Worm (Caenorhabditis elegans) whole organism, L1 larva: Measurements from ENCODE around the gene F15E6.6.

Experiments
- F16B12.6 ChIP-seq: fragments of 150-350 bp; optimal IDR thresholded peaks from 2 replicates; lab custom pipeline; 2014; ENCODE audit warnings: missing biosample characterization, missing genetic modification characterization
- Y116A8C.19 ChIP-seq: sonication (generic microtip); optimal IDR thresholded peaks from 2 replicates; lab custom pipeline; 2016; ENCODE audit warnings: missing compliant biosample characterization, missing genetic modification characterization, borderline replicate concordance
- blmp-1 ChIP-seq: fragments of 150-350 bp; optimal IDR thresholded peaks from 2 replicates; lab custom pipeline; 2014; ENCODE audit warnings: missing biosample characterization, missing genetic modification characterization
- ceh-82 ChIP-seq, 3 experiments: fragments of 150-350 bp in 1 of 3; sonication (generic microtip) in 2 of 3; optimal IDR thresholded peaks; 2 replicates each; lab custom pipeline; 2014 to 2017; ENCODE audit warnings: missing biosample characterization in 3 of 3, missing genetic modification characterization in 3 of 3
- ceh-88 ChIP-seq: fragments of 200-800 bp; sonication (Bioruptor generic); IDR thresholded peaks from 2 replicates; pipeline ENCODE4 v1.3.6; 2022; ENCODE audit warnings: missing genetic modification characterization, missing compliant biosample characterization
- dpl-1 ChIP-seq, 3 experiments: fragments of 150-350 bp in 2 of 3; sonication (generic microtip) in 1 of 3; optimal IDR thresholded peaks; 2 replicates each; lab custom pipeline; 2014 to 2017; ENCODE audit warnings: missing biosample characterization in 3 of 3, missing genetic modification characterization in 3 of 3, missing genetic modification reagents in 3 of 3
- dsc-1 ChIP-seq: sonication (generic microtip); optimal IDR thresholded peaks from 2 replicates; lab custom pipeline; 2016; ENCODE audit warnings: mild to moderate bottlenecking, missing genetic modification characterization, missing compliant biosample characterization
- efl-1 ChIP-seq, 4 experiments: fragments of 150-350 bp; optimal IDR thresholded peaks in 3 of 4; peaks in 1 of 4; 1 replicate in 1 of 4; 2 replicates in 3 of 4; lab custom pipeline; 2014; ENCODE audit warnings: missing biosample characterization in 2 of 4, missing genetic modification characterization in 2 of 4, missing genetic modification reagents in 2 of 4
- elt-2 ChIP-seq: sonication (generic microtip); optimal IDR thresholded peaks from 2 replicates; lab custom pipeline; 2016; ENCODE audit warnings: missing genetic modification characterization, mild to moderate bottlenecking, inconsistent platforms, missing compliant biosample characterization, missing genetic modification reagents
- ets-5 ChIP-seq: fragments of 200-800 bp; sonication (Bioruptor generic); IDR thresholded peaks from 2 replicates; pipeline ENCODE4 v1.3.6; 2022; ENCODE audit warnings: missing genetic modification characterization, missing compliant biosample characterization
- fkh-8 ChIP-seq: sonication (generic microtip); optimal IDR thresholded peaks from 2 replicates; lab custom pipeline; 2016; ENCODE audit warnings: mild to moderate bottlenecking, missing genetic modification characterization, missing compliant biosample characterization
- hlh-4 ChIP-seq: sonication (generic microtip); optimal IDR thresholded peaks from 2 replicates; lab custom pipeline; 2016; ENCODE audit warnings: mild to moderate bottlenecking, missing genetic modification characterization, missing compliant biosample characterization
- irx-1 ChIP-seq: sonication (generic microtip); optimal IDR thresholded peaks from 2 replicates; lab custom pipeline; 2016; ENCODE audit warnings: missing genetic modification characterization, missing compliant biosample characterization
- jun-1 ChIP-seq: fragments of 150-350 bp; optimal IDR thresholded peaks from 2 replicates; lab custom pipeline; 2014; ENCODE audit warnings: missing biosample characterization, missing genetic modification reagents, missing genetic modification characterization
- lin-13 ChIP-seq: fragments of 150-350 bp; optimal IDR thresholded peaks from 2 replicates; lab custom pipeline; 2014; ENCODE audit warnings: missing biosample characterization, missing genetic modification reagents, missing genetic modification characterization
- lin-35 ChIP-seq, 2 experiments: fragments of 150-350 bp; optimal IDR thresholded peaks; 2 replicates each; lab custom pipeline; 2014; ENCODE audit warnings: missing biosample characterization in 2 of 2, missing genetic modification characterization in 2 of 2, missing genetic modification reagents in 2 of 2
- lsy-2 ChIP-seq, 2 experiments: fragments of 150-350 bp; optimal IDR thresholded peaks; 2 replicates each; lab custom pipeline; 2014; ENCODE audit warnings: missing biosample characterization in 2 of 2, missing genetic modification characterization in 2 of 2
- mdl-1 ChIP-seq, 2 experiments: fragments of 150-350 bp; optimal IDR thresholded peaks; 2 replicates each; lab custom pipeline; 2014 to 2017; ENCODE audit warnings: missing biosample characterization in 2 of 2, missing genetic modification characterization in 2 of 2, inconsistent platforms in 1 of 2
- nhr-19 ChIP-seq: fragments of 200-800 bp; sonication (Bioruptor generic); conservative IDR thresholded peaks from 2 replicates; pipeline ENCODE4 v1.3.6; 2022; ENCODE audit warnings: missing genetic modification characterization, missing compliant biosample characterization
- nhr-20 ChIP-seq: sonication (generic microtip); optimal IDR thresholded peaks from 2 replicates; lab custom pipeline; 2016; ENCODE audit warnings: mild to moderate bottlenecking, missing genetic modification characterization, missing compliant biosample characterization
- nhr-237 ChIP-seq: fragments of 150-350 bp; optimal IDR thresholded peaks from 2 replicates; lab custom pipeline; 2014; ENCODE audit warnings: missing biosample characterization, missing genetic modification characterization
- nhr-28 ChIP-seq: fragments of 150-350 bp; optimal IDR thresholded peaks from 2 replicates; lab custom pipeline; 2014; ENCODE audit warnings: missing biosample characterization, missing genetic modification characterization
- nhr-47 ChIP-seq: sonication (generic microtip); optimal IDR thresholded peaks from 2 replicates; lab custom pipeline; 2016; ENCODE audit warnings: mild to moderate bottlenecking, missing genetic modification characterization, moderate library complexity, missing compliant biosample characterization
- nhr-76 ChIP-seq: sonication (generic microtip); optimal IDR thresholded peaks from 2 replicates; lab custom pipeline; 2017; ENCODE audit warnings: missing biosample characterization, missing genetic modification characterization
- nhr-77 ChIP-seq: fragments of 150-350 bp; optimal IDR thresholded peaks from 2 replicates; lab custom pipeline; 2014; ENCODE audit warnings: missing biosample characterization, missing genetic modification characterization
- nhr-85 ChIP-seq: sonication (generic microtip); peaks from one replicate; lab custom pipeline; 2016; ENCODE audit warnings: missing genetic modification characterization, inconsistent platforms, missing compliant biosample characterization
- pag-3 ChIP-seq: sonication (generic microtip); optimal IDR thresholded peaks from 2 replicates; lab custom pipeline; 2017; ENCODE audit warnings: missing genetic modification characterization, mild to moderate bottlenecking, missing compliant biosample characterization, antibody characterized with exemption, borderline replicate concordance; ENCODE audit not compliant: insufficient read depth
- rnt-1 ChIP-seq: sonication (generic microtip); optimal IDR thresholded peaks from 2 replicates; lab custom pipeline; 2016; ENCODE audit warnings: mild to moderate bottlenecking, missing genetic modification characterization, moderate library complexity, missing compliant biosample characterization
- sup-37 ChIP-seq: fragments of 200-800 bp; sonication (Bioruptor generic); optimal IDR thresholded peaks from 2 replicates; lab custom pipeline; 2018; ENCODE audit warnings: mild to moderate bottlenecking, missing genetic modification characterization, missing compliant biosample characterization
- swsn-7 ChIP-seq: sonication (generic microtip); optimal IDR thresholded peaks from 2 replicates; lab custom pipeline; 2016; ENCODE audit warnings: missing genetic modification characterization, missing compliant biosample characterization
- unc-130 ChIP-seq: fragments of 150-350 bp; optimal IDR thresholded peaks from 2 replicates; lab custom pipeline; 2017; ENCODE audit warnings: missing biosample characterization, missing genetic modification characterization, inconsistent platforms
- unc-62 ChIP-seq: fragments of 150-350 bp; optimal IDR thresholded peaks from 2 replicates; lab custom pipeline; 2014; ENCODE audit warnings: missing biosample characterization, missing genetic modification reagents, missing genetic modification characterization
- unc-86 ChIP-seq: sonication (generic microtip); optimal IDR thresholded peaks from 2 replicates; lab custom pipeline; 2016; ENCODE audit warnings: missing genetic modification characterization, missing compliant biosample characterization
- xbp-1 ChIP-seq: sonication (generic microtip); optimal IDR thresholded peaks from 2 replicates; lab custom pipeline; 2016; ENCODE audit warnings: missing genetic modification characterization, missing compliant biosample characterization

F15E6.6 gene

ce11 chrIV:4288332-4288731 is 4.4 kb upstream of the F15E6.6 start, which contains the start of gene srv-4:
TSS of gene srv-4 (minus strand) at chrIV:4288432.
- TF ChIP-seq irx-1 (tag; lab: Kevin White, UChicago) (no peak), lin-35 (GFP tag; optimal IDR thresholded peaks at IDR 0.05; lab: Kevin White, UChicago) (peak in 1 of 2 experiments; percentile 20), hlh-4 (peak; percentile 46), fkh-8 (tag; lab: Kevin White, UChicago) (peak; percentile 13)

DNA sequence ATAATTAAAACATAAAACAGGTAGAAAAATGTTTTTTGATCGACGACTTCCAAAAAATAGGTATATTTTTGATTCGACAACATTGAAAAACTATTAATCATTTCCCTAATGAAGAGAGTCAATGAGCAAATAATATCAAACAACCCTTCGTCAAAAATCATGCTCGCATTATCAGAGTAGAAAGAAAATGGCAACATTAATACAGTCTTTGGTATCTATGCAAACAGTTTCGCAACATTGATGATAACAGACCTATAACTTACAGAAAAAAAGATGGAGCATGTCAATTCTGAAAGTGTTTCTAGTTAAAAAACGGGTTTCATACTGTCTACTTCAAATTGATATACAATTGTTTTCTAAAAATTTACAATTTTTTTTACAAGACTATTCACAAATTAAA is 1.1 kb upstream of the F15E6.6 start:
- TF ChIP-seq elt-2 (tag; lab: Kevin White, UChicago) (peak; percentile 29), mdl-1 (tag; optimal IDR thresholded peaks at IDR 0.05; lab: Kevin White, UChicago) (no peak), efl-1 (optimal IDR thresholded peaks at IDR 0.05; lab: Kevin White, UChicago) (no peak), efl-1 (GFP tag; optimal IDR thresholded peaks at IDR 0.05 in 1 of 2; lab: Kevin White, UChicago) (peak in 1 of 2 experiments; percentile 0)

DNA sequence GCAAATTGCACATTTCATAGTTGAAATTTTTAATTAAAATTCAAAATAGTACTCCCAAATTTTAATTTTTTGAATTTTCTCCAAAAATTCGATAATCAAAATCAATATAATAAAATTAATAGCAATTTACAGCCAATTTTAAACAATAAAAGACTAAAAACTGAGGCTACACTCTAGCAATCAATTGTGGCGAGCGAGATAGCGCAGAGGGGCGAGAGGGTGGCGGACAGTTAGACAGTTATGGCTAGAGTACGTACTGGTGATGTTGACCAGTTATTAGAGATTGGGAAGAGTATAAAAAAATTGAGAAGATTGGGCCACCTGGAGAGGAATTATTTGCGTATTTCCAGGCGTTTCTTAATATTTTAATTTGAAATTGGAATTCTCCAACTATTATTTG is 6.2 kb downstream of the F15E6.6 start, which contains the start of gene nhr-78:
Gene nhr-78 (minus strand): TSS at position 182 of the 400 bp plus-strand sequence.
- no peak for TF ChIP-seq nhr-77
- no peak for TF ChIP-seq unc-62 (GFP tag; lab: Kevin White, UChicago)
- peak; percentile 19 for TF ChIP-seq F16B12.6
- no peak for TF ChIP-seq unc-130 (tag; lab: Kevin White, UChicago)
- peak; percentile 8 for TF ChIP-seq unc-86 (tag; lab: Kevin White, UChicago)
- TF ChIP-seq nhr-85 (tag; lab: Kevin White, UChicago) = peak; percentile 74
- TF ChIP-seq dpl-1 (GFP tag; optimal IDR thresholded peaks at IDR 0.05; lab: Kevin White, UChicago) = peak in 2 of 3 experiments; percentile 23 to 24
- TF ChIP-seq swsn-7 = peak; percentile 44
- peak; percentile 67 for TF ChIP-seq rnt-1 (tag; lab: Kevin White, UChicago)
- no peak for TF ChIP-seq mdl-1 (tag; optimal IDR thresholded peaks at IDR 0.05; lab: Kevin White, UChicago)
- TF ChIP-seq nhr-19 (GFP tag; lab: Robert Waterston, UW) = 0 out of 2 replicates have a peak, but pooled peaks have one; percentile 21
- TF ChIP-seq ceh-82 (tag; optimal IDR thresholded peaks at IDR 0.05; lab: Kevin White, UChicago) = peak in 2 of 3 experiments; percentile 20 to 21
- TF ChIP-seq jun-1 (tag; lab: Kevin White, UChicago) = no peak
- TF ChIP-seq lsy-2 (tag; optimal IDR thresholded peaks at IDR 0.05; lab: Kevin White, UChicago) = peak; percentile 31 to 45
- no peak for TF ChIP-seq lin-13 (GFP tag; lab: Kevin White, UChicago)
- peak; percentile 45 to 50 for TF ChIP-seq efl-1 (optimal IDR thresholded peaks at IDR 0.05; lab: Kevin White, UChicago)
- peak; percentile 33 to 93 for TF ChIP-seq efl-1 (GFP tag; optimal IDR thresholded peaks at IDR 0.05 in 1 of 2; lab: Kevin White, UChicago)
- no peak for TF ChIP-seq ets-5 (GFP tag; lab: Robert Waterston, UW)
- TF ChIP-seq lin-35 (GFP tag; optimal IDR thresholded peaks at IDR 0.05; lab: Kevin White, UChicago) = peak; percentile 18 to 23
- peak; percentile 52 for TF ChIP-seq nhr-20
- no peak for TF ChIP-seq ceh-88 (GFP tag; lab: Robert Waterston, UW)
- peak; percentile 8 for TF ChIP-seq blmp-1
- peak; percentile 27 for TF ChIP-seq xbp-1
- peak; percentile 29 for TF ChIP-seq dsc-1 (tag; lab: Kevin White, UChicago)
- no peak for TF ChIP-seq sup-37

DNA sequence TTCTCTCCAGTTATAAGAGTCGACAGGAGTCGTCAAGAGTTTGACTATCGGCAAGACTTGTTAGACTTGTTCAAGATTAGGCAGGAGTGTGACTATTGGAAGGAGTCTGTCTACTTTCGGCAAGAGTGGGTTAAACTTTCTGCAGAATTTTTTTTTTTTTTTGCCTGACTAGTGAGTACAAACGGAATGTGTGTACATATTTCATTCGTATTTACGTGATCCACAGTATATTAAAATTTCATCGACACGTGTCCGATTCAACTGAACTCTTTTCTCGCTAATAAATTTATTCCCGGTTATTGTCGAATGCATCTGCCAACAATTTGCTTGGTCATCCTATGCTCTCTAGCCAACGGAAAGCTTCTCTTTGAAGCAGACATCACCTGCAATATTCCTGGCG is 11.8 kb downstream of the F15E6.6 start, which contains the start of gene F36A4.1:
Gene F36A4.1 (plus strand): TSS at position 301 of the 400 bp plus-strand sequence.
- TF ChIP-seq pag-3 (tag; lab: Kevin White, UChicago) (no peak), nhr-85 (tag; lab: Kevin White, UChicago) (peak; percentile 31)

DNA sequence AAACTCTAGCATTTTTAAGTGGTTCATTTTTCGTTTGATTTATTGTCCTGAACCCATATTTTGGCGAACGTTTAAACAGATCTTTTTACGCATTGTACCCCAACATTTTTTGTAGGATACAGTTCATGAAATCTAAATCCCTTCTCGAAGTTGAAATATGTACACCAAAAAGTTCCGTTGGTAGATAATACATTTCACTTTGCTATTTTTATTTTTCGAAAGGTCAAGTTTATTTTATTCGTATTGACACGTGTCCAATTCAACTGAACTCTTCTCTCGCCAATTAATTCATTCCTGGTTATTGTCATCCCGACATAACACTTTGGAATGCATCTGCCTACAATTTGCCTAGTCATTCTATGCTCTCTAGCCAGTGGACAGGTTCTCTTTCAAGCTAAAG is 13.0 kb downstream of the F15E6.6 start, which contains the start of gene F36A4.2:
Gene F36A4.2 (plus strand): TSS at position 301 of the 400 bp plus-strand sequence.
- TF ChIP-seq nhr-237 (tag; lab: Kevin White, UChicago) (no peak), pag-3 (tag; lab: Kevin White, UChicago) (no peak), nhr-47 (no peak), Y116A8C.19 (no peak), nhr-76 (tag; lab: Kevin White, UChicago) (no peak), nhr-28 (tag; lab: Kevin White, UChicago) (no peak)
- TF ChIP-seq, all 84 proteins: peak for 0
